Worm (Caenorhabditis elegans): ENCODE results near the gene K09A9.8.

DNA sequence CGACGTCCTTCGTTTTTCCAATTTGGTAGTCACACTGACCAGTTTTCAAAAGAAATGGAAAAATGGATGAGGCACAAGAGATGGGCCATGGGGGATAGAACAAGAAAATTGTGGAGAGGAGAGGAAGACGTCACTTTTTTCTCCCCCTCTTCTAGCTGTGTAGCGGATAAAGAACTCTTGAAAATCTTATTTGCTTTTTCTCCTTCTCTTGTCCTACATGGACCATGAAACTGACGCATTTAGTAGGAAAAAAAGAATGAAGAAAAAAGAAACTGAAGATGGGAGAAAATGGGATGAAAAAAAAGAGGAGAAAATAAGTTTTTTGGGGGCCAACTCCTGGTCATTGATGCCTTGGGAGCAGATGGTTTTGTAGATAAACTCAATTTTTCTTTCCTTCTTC lies 37.0 kb upstream of the K09A9.8 start:
- TF ChIP-seq let-526 (GFP tag; IDR thresholded peaks at IDR 0.05) (no peak), ekl-4 (GFP tag; IDR thresholded peaks at IDR 0.05) (no peak), let-607 (tag; optimal IDR thresholded peaks at IDR 0.05) (no peak), B0336.3 (GFP tag; IDR thresholded peaks at IDR 0.05) (no peak), F22D6.2 (tag; optimal IDR thresholded peaks at IDR 0.05) (no peak), madf-8 (GFP tag; conservative IDR thresholded peaks at IDR 0.05) (no peak), pha-4 (tag; optimal IDR thresholded peaks at IDR 0.05) (no peak)
